Worm (Caenorhabditis elegans): Measurements from ENCODE around the gene ZK1248.4.
"Not testable (repeated sequence)": the region's sequence is repeated elsewhere in the genome, so short reads cannot be mapped to it uniquely, and the experiment has no call there.

ZK1248.4 gene

ce11 chrII:5801075-5801474, 17.3 kb upstream of the ZK1248.4 start, which contains the start of the genes K05F1.9 and K05F1.1:
K05F1.9 (minus strand) TSS chrII:5801175.
K05F1.1 (plus strand) TSS chrII:5801382.
- TF ChIP-seq ztf-11 (tag; optimal IDR thresholded peaks at IDR 0.05) (no peak), fos-1 (tag; optimal IDR thresholded peaks at IDR 0.05) (no peak), nhr-28 (tag; optimal IDR thresholded peaks at IDR 0.05) (no peak), snpc-4 (tag; optimal IDR thresholded peaks at IDR 0.05) (no peak), nhr-25 (tag; optimal IDR thresholded peaks at IDR 0.05) (no peak), sea-2 (GFP tag; optimal IDR thresholded peaks at IDR 0.05) (no peak), fkh-10 (GFP tag; optimal IDR thresholded peaks at IDR 0.05) (no peak), pha-4 (tag; optimal IDR thresholded peaks at IDR 0.05) (no peak), eor-1 (tag; optimal IDR thresholded peaks at IDR 0.05) (no peak)

- TF ChIP-seq pha-4 (tag; optimal IDR thresholded peaks at IDR 0.05), result peak; percentile 8
- no peak for TF ChIP-seq nhr-77 (tag; optimal IDR thresholded peaks at IDR 0.05)
- peak; percentile 25 for TF ChIP-seq pqm-1 (tag; optimal IDR thresholded peaks at IDR 0.05)
- peak; percentile 93 for TF ChIP-seq elt-2 (tag; optimal IDR thresholded peaks at IDR 0.05)
Measured at ce11 chrII:5804288-5804687, 14.1 kb upstream of the ZK1248.4 start.

- TF ChIP-seq ama-1 (optimal IDR thresholded peaks at IDR 0.05), result peak; percentile 9
- no peak for TF ChIP-seq ceh-16 (tag; optimal IDR thresholded peaks at IDR 0.05)
- TF ChIP-seq pha-4 (tag; optimal IDR thresholded peaks at IDR 0.05), result peak; percentile 9
- no peak for TF ChIP-seq nhr-67 (tag; optimal IDR thresholded peaks at IDR 0.05)
- no peak for TF ChIP-seq elt-1 (tag; optimal IDR thresholded peaks at IDR 0.05)
- no peak for TF ChIP-seq unc-62 (GFP tag; optimal IDR thresholded peaks at IDR 0.05)
- TF ChIP-seq nhr-11 (tag; optimal IDR thresholded peaks at IDR 0.05), result no peak
- peak; percentile 54 for TF ChIP-seq pqm-1 (tag; optimal IDR thresholded peaks at IDR 0.05)
- peak; percentile 86 for TF ChIP-seq elt-2 (tag; optimal IDR thresholded peaks at IDR 0.05)
Measured at ce11 chrII:5805303-5805702, 13.1 kb upstream of the ZK1248.4 start, which contains the start of gene K05F1.10. K05F1.10 (minus strand) TSS chrII:5805473.

ce11 chrII:5806563-5806962, 11.8 kb upstream of the ZK1248.4 start:
- TF ChIP-seq pqm-1 (tag; optimal IDR thresholded peaks at IDR 0.05) (peak; percentile 63), nhr-67 (tag; optimal IDR thresholded peaks at IDR 0.05) (no peak), elt-2 (tag; optimal IDR thresholded peaks at IDR 0.05) (peak; percentile 97)

ce11 chrII:5810230-5810629, 8.2 kb upstream of the ZK1248.4 start, which contains the start of the genes msp-64 and ZK1248.5:
msp-64 (minus strand) TSS chrII:5810330.
ZK1248.5 (plus strand) TSS chrII:5810514.
- no peak for TF ChIP-seq snpc-4 (tag; optimal IDR thresholded peaks at IDR 0.05)
- no peak for TF ChIP-seq pha-4 (tag; optimal IDR thresholded peaks at IDR 0.05)
- no peak for TF ChIP-seq ZK546.5 (tag; optimal IDR thresholded peaks at IDR 0.05)
- no peak for TF ChIP-seq nhr-28 (tag; optimal IDR thresholded peaks at IDR 0.05)
- TF ChIP-seq fkh-2 (tag; optimal IDR thresholded peaks at IDR 0.05), result no peak
- TF ChIP-seq eor-1 (tag; optimal IDR thresholded peaks at IDR 0.05), result no peak
- no peak for TF ChIP-seq tbx-2 (tag; optimal IDR thresholded peaks at IDR 0.05)
- TF ChIP-seq nhr-76 (tag; optimal IDR thresholded peaks at IDR 0.05), result no peak
- no peak for TF ChIP-seq ceh-28 (tag; optimal IDR thresholded peaks at IDR 0.05)
- TF ChIP-seq egl-5 (tag; optimal IDR thresholded peaks at IDR 0.05), result no peak
- no peak for TF ChIP-seq ceh-9 (tag; optimal IDR thresholded peaks at IDR 0.05)
- TF ChIP-seq nhr-237 (tag; optimal IDR thresholded peaks at IDR 0.05), result no peak
- no peak for TF ChIP-seq elt-2 (tag; optimal IDR thresholded peaks at IDR 0.05)
- TF ChIP-seq hmg-11 (tag; optimal IDR thresholded peaks at IDR 0.05), result no peak
- TF ChIP-seq nhr-12 (tag; optimal IDR thresholded peaks at IDR 0.05), result no peak
- no peak for TF ChIP-seq zag-1 (tag; optimal IDR thresholded peaks at IDR 0.05)
- TF ChIP-seq nhr-25 (tag; optimal IDR thresholded peaks at IDR 0.05), result no peak

DNA sequence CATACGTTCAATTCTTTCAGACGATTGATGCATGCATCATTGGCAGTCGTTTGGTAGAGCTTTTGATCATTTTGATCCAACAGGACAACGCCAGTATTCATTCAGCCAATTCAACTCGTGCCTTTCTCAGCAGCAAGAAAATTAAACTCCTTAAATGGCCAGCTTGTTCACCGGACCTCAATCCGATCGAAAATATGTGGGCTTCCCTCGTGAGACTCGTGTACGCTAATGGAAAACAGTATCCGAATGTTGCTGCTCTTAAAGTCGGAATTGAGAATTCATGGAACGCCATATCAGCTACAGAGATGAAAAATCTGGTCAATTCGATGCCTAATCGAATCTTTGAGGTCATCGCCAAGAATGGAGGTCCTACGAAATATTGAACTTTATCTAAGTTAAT, 3.0 kb upstream of the ZK1248.4 start, which contains the start of gene wago-5:
Gene wago-5 (minus strand): TSS at position 101 of the 400 bp plus-strand sequence.
- TF ChIP-seq nhr-77, elt-1, nhr-237 (tag; optimal IDR thresholded peaks at IDR 0.05): not testable (repeated sequence)

ce11 chrII:5816346-5816745, 2.1 kb upstream of the ZK1248.4 start, which contains the start of gene ZK1248.20:
ZK1248.20 (plus strand) TSS chrII:5816646.
- TF ChIP-seq eor-1 (tag; optimal IDR thresholded peaks at IDR 0.05) (no peak), nhr-23 (tag; optimal IDR thresholded peaks at IDR 0.05) (no peak), nfya-1 (tag; optimal IDR thresholded peaks at IDR 0.05; ENCODE audit: insufficient read depth) (no peak), hmg-11 (tag; optimal IDR thresholded peaks at IDR 0.05) (no peak), snpc-4 (tag; optimal IDR thresholded peaks at IDR 0.05) (no peak), daf-12 (tag; optimal IDR thresholded peaks at IDR 0.05) (no peak), tbx-2 (tag; optimal IDR thresholded peaks at IDR 0.05) (no peak), egl-5 (tag; optimal IDR thresholded peaks at IDR 0.05) (no peak), sea-2 (GFP tag; optimal IDR thresholded peaks at IDR 0.05) (no peak), mdl-1 (tag; optimal IDR thresholded peaks at IDR 0.05) (no peak), ceh-82 (tag; optimal IDR thresholded peaks at IDR 0.05) (no peak), nhr-67 (tag; optimal IDR thresholded peaks at IDR 0.05) (no peak), jun-1 (tag; optimal IDR thresholded peaks at IDR 0.05) (no peak), fkh-10 (GFP tag; optimal IDR thresholded peaks at IDR 0.05) (no peak), nhr-237 (tag; optimal IDR thresholded peaks at IDR 0.05) (no peak), nhr-25 (tag; optimal IDR thresholded peaks at IDR 0.05) (no peak)
